Fruit fly (Drosophila melanogaster) whole organism, embryonic: ENCODE data around the gene dsx-c73A.

ENCODE experiments used
- Bdp1 ChIP-seq: fragments of 200-800 bp; sonication (Bioruptor generic); optimal IDR thresholded peaks from 3 replicates; lab custom pipeline; 2016; ENCODE audit warnings: missing biosample characterization, missing genetic modification characterization
- Bgb ChIP-seq: fragments of 200-800 bp; sonication (Bioruptor generic); IDR thresholded peaks from 2 replicates; pipeline ENCODE4 v1.3.6; 2022; ENCODE audit warnings: missing biosample characterization, missing genetic modification characterization; ENCODE audit not compliant: partially characterized antibody
- CG15011 ChIP-seq: fragments of 200-800 bp; sonication (Bioruptor generic); optimal IDR thresholded peaks from 3 replicates; lab custom pipeline; 2018; ENCODE audit warnings: missing biosample characterization, mild to moderate bottlenecking, missing genetic modification characterization
- CG3281 ChIP-seq: fragments of 200-800 bp; sonication (Bioruptor generic); optimal IDR thresholded peaks from 3 replicates; lab custom pipeline; 2017; ENCODE audit warnings: missing biosample characterization, mild to moderate bottlenecking, missing genetic modification characterization
- CG7963 ChIP-seq: fragments of 200-800 bp; sonication (Bioruptor generic); IDR thresholded peaks from 3 replicates; pipeline ENCODE4 v1.3.6; 2022; ENCODE audit warnings: missing biosample characterization, missing genetic modification characterization; ENCODE audit not compliant: partially characterized antibody
- Fer2 ChIP-seq: fragments of 200-800 bp; sonication (Bioruptor generic); optimal IDR thresholded peaks from 2 replicates; lab custom pipeline; 2018; ENCODE audit warnings: missing biosample characterization, mild to moderate bottlenecking, missing genetic modification characterization, moderate library complexity
- Gsc ChIP-seq: fragments of 200-800 bp; sonication (Bioruptor generic); IDR thresholded peaks from 2 replicates; pipeline ENCODE4 v1.3.6; 2022; ENCODE audit warnings: missing biosample characterization, missing genetic modification characterization
- Nf-YC ChIP-seq: fragments of 200-800 bp; optimal IDR thresholded peaks from 3 replicates; lab custom pipeline; 2019; ENCODE audit warnings: missing biosample characterization, mild to moderate bottlenecking, missing genetic modification characterization, moderate library complexity
- PHDP ChIP-seq: fragments of 200-800 bp; sonication (Bioruptor generic); optimal IDR thresholded peaks from 3 replicates; lab custom pipeline; 2018; ENCODE audit warnings: missing biosample characterization, mild to moderate bottlenecking, missing genetic modification characterization, moderate library complexity
- Pdp1 ChIP-seq, 2 experiments: fragments of 200-800 bp; sonication (Bioruptor generic); optimal IDR thresholded peaks; 3 replicates each; lab custom pipeline; 2016; ENCODE audit warnings: missing biosample characterization in 2 of 2, missing genetic modification characterization in 2 of 2, mild to moderate bottlenecking in 1 of 2, moderate library complexity in 1 of 2
- hkb ChIP-seq, 2 experiments: fragments of 200-800 bp in 1 of 2; fragments of >200 bp in 1 of 2; sonication (Bioruptor generic) in 1 of 2; IDR thresholded peaks in 1 of 2; optimal IDR thresholded peaks in 1 of 2; 2 replicates each; pipeline versions ENCODE4 v1.3.6 to Lab custom; 2017 to 2022; ENCODE audit warnings: missing biosample characterization in 1 of 2, missing genetic modification characterization in 1 of 2
- nerfin-2 ChIP-seq: fragments of 200-800 bp; sonication (Bioruptor generic); IDR thresholded peaks from 2 replicates; pipeline ENCODE4 v1.3.6; 2022; ENCODE audit warnings: missing biosample characterization, missing genetic modification characterization; ENCODE audit not compliant: partially characterized antibody

dm6 chr3L:16470071-16470470, 18.3 kb upstream of the dsx-c73A start:
- TF ChIP-seq CG7963 (GFP tag; lab: Robert Waterston, UW): no peak
- no peak for TF ChIP-seq CG3281 (GFP tag; lab: Kevin White, UChicago)
- TF ChIP-seq nerfin-2 (GFP tag; lab: Robert Waterston, UW): no peak
- TF ChIP-seq Bgb (GFP tag; lab: Robert Waterston, UW): peak; percentile 40; the same call in 1 of the 2 replicates
- TF ChIP-seq Fer2 (tag; lab: Kevin White, UChicago): no peak
- TF ChIP-seq Pdp1 (GFP tag; optimal IDR thresholded peaks at IDR 0.05; lab: Kevin White, UChicago): peak in 1 of 2 experiments; percentile 28
- no peak for TF ChIP-seq hkb (optimal IDR thresholded peaks at IDR 0.05; lab: Kevin White, UChicago)
- TF ChIP-seq hkb (GFP tag; IDR thresholded peaks at IDR 0.05; lab: Robert Waterston, UW): no peak
- TF ChIP-seq CG15011: no peak
- no peak for TF ChIP-seq Gsc (GFP tag; lab: Robert Waterston, UW)
- TF ChIP-seq Nf-YC (tag; lab: Kevin White, UChicago): no peak
- TF ChIP-seq Bdp1: no peak
- no peak for TF ChIP-seq PHDP
